Comparison of ENCODE assay signal across 1 fruit fly cellular context in the genomic region with DNA sequence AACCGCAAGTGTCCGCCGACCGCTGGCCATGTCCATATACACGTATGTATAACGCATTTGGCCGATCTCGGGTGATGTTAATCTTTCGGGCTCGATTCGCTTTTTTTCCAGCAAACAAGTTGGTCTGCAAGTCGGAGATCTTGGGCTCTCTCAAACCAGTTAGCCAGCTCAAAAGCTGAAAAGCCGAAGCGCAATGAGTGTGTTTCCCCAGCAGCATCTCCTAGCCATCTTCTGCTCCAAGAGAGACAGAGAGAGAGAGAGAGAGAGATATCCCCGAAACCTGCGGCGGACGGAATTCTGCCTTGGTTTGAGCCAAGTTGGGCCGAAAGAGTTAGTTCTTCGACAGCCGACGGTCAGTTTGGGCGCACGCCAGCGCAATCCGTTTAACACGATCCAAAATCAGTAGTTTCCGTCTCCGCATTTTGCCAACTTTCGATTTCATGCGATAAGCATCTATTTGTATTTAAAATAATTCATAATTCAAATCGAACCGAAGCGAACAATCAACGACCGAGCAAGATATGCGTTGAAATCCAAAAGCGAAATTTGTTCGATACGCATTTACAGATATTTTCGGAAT.
TF ChIP-seq lines count a peak whose summit lies in the region.

No protein-coding gene starts in this region.

TF ChIP-seq in whole organism, embryonic, 481 proteins besides CTCF, POLR2A, EP300 and RAD21 (continued from another document):
- TF ChIP-seq ara (GFP tag; IDR thresholded peaks at IDR 0.05; lab: Robert Waterston, UW) (peak; percentile 10; the same call in 1 of the 2 replicates), CG11085 (GFP tag; IDR thresholded peaks at IDR 0.05; lab: Robert Waterston, UW) (no peak), sd (tag; optimal IDR thresholded peaks at IDR 0.05; lab: Kevin White, UChicago) (peak; percentile 10), NFAT (GFP tag; IDR thresholded peaks at IDR 0.05; lab: Robert Waterston, UW) (no peak), nom (GFP tag; optimal IDR thresholded peaks at IDR 0.05; lab: Kevin White, UChicago) (peak; percentile 26), CG10209 (GFP tag; optimal IDR thresholded peaks at IDR 0.05; lab: Kevin White, UChicago) (no peak), mam (GFP tag; optimal IDR thresholded peaks at IDR 0.05; lab: Kevin White, UChicago) (no peak), Trl (optimal IDR thresholded peaks at IDR 0.05; lab: Kevin White, UChicago) (peak; percentile 57 to 67), Trl (GFP tag; optimal IDR thresholded peaks at IDR 0.05; lab: Kevin White, UChicago) (no peak), fd3F (GFP tag; optimal IDR thresholded peaks at IDR 0.05; lab: Kevin White, UChicago) (no peak), Lim3 (GFP tag; IDR thresholded peaks at IDR 0.05; lab: Robert Waterston, UW) (no peak), grn (GFP tag; optimal IDR thresholded peaks at IDR 0.05; lab: Kevin White, UChicago) (peak; percentile 44), CG7745 (tag; optimal IDR thresholded peaks at IDR 0.05; lab: Kevin White, UChicago) (no peak), CG18764 (GFP tag; optimal IDR thresholded peaks at IDR 0.05; lab: Kevin White, UChicago) (no peak), Atf6 (GFP tag; IDR thresholded peaks at IDR 0.05; lab: Robert Waterston, UW) (no peak), z (GFP tag; IDR thresholded peaks at IDR 0.05; lab: Robert Waterston, UW) (peak; percentile 88), CG17361 (GFP tag; IDR thresholded peaks at IDR 0.05; lab: Robert Waterston, UW) (no peak), CG2678 (tag; optimal IDR thresholded peaks at IDR 0.05; lab: Kevin White, UChicago) (no peak), CG12942 (GFP tag; optimal IDR thresholded peaks at IDR 0.05; lab: Kevin White, UChicago) (no peak), odd (GFP tag; optimal IDR thresholded peaks at IDR 0.05; lab: Kevin White, UChicago) (no peak), crc (GFP tag; optimal IDR thresholded peaks at IDR 0.05; lab: Kevin White, UChicago) (no peak), Jarid2 (GFP tag; optimal IDR thresholded peaks at IDR 0.05; lab: Kevin White, UChicago) (peak; percentile 52), Elba2 (GFP tag; optimal IDR thresholded peaks at IDR 0.05; lab: Kevin White, UChicago) (no peak), Dp (GFP tag; optimal IDR thresholded peaks at IDR 0.05; lab: Kevin White, UChicago) (no peak), Rx (GFP tag; IDR thresholded peaks at IDR 0.05; lab: Robert Waterston, UW) (no peak), E2f1 (GFP tag; IDR thresholded peaks at IDR 0.05; lab: Robert Waterston, UW) (no peak), CG17186 (GFP tag; optimal IDR thresholded peaks at IDR 0.05; lab: Kevin White, UChicago) (no peak), dan (GFP tag; IDR thresholded peaks at IDR 0.05; lab: Robert Waterston, UW) (no peak), jumu (GFP tag; optimal IDR thresholded peaks at IDR 0.05; lab: Kevin White, UChicago) (no peak)
